In the genomic region with DNA sequence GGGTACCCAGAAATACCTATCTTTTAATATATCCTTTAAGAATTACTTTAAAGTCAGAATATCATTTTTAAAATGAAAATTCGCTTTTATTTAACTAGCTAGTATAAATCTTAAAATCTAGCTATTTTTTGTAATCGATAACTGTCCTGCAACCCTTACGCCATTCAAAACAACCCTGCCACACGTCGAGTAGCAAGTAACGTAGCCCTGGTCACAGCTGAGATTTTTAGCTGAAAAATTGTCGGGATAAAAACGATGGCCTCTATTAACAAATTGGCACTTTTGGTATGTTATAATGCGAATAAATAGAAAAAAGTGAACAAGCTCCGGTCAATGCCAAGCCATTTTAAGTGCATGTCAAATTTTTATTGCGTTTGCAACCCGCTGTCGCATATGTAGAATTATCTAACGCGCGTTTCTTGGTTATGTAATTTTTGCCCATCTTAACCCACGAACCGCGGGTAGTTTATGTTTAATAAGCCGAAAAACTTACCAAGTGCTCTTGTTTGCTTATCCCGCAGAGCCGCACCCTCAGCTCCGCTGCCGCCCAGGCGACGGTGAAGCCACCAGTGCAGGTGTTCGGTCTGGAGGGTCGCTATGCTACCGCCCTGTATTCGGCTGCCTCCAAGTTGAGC, we compare ENCODE assay signal across 1 fruit fly cellular context.
TF ChIP-seq lines count a peak whose summit lies in the region.

A gene (plus strand): TSS at position 186 of the 635 bp plus-strand sequence.

TF ChIP-seq in whole organism, embryonic, 481 proteins besides CTCF, POLR2A, EP300 and RAD21 (continued from another document and continues in another):
- TF ChIP-seq CG11723 (GFP tag; optimal IDR thresholded peaks at IDR 0.05; lab: Kevin White, UChicago) (no peak), trh (GFP tag; optimal IDR thresholded peaks at IDR 0.05; lab: Kevin White, UChicago) (no peak), Blimp-1 (GFP tag; optimal IDR thresholded peaks at IDR 0.05; lab: Kevin White, UChicago) (no peak), CG7786 (GFP tag; optimal IDR thresholded peaks at IDR 0.05; lab: Kevin White, UChicago) (no peak), YL-1 (GFP tag; optimal IDR thresholded peaks at IDR 0.05; lab: Kevin White, UChicago) (peak; percentile 97), fru (optimal IDR thresholded peaks at IDR 0.05; lab: Kevin White, UChicago) (no peak), Pdp1 (GFP tag; optimal IDR thresholded peaks at IDR 0.05; lab: Kevin White, UChicago) (peak in 1 of 2 experiments; percentile 99), MBD-R2 (GFP tag; IDR thresholded peaks at IDR 0.05; lab: Robert Waterston, UW) (peak; percentile 89), CG11560 (tag; IDR thresholded peaks at IDR 0.05; lab: Robert Waterston, UW) (no peak), Oaz (GFP tag; IDR thresholded peaks at IDR 0.05; lab: Robert Waterston, UW) (no peak), wdn (GFP tag; IDR thresholded peaks at IDR 0.05; lab: Robert Waterston, UW) (no peak), CG15073 (GFP tag; optimal IDR thresholded peaks at IDR 0.05; lab: Kevin White, UChicago) (no peak), Sry-β (GFP tag; optimal IDR thresholded peaks at IDR 0.05; lab: Kevin White, UChicago) (peak; percentile 86), Lpt (GFP tag; optimal IDR thresholded peaks at IDR 0.05; lab: Kevin White, UChicago) (no peak), unc-4 (GFP tag; IDR thresholded peaks at IDR 0.05; lab: Robert Waterston, UW; ENCODE audit: partially characterized antibody) (peak; percentile 20; the same call in 1 of the 2 replicates), nerfin-2 (GFP tag; IDR thresholded peaks at IDR 0.05; lab: Robert Waterston, UW; ENCODE audit: partially characterized antibody) (no peak), CG31388 (GFP tag; optimal IDR thresholded peaks at IDR 0.05; lab: Kevin White, UChicago) (no peak), stwl (tag; optimal IDR thresholded peaks at IDR 0.05; lab: Kevin White, UChicago) (peak; percentile 80), CG34376 (GFP tag; optimal IDR thresholded peaks at IDR 0.05; lab: Kevin White, UChicago) (peak; percentile 2), Doc3 (GFP tag; IDR thresholded peaks at IDR 0.05; lab: Robert Waterston, UW; ENCODE audit: partially characterized antibody) (no peak), prd (optimal IDR thresholded peaks at IDR 0.05; lab: Kevin White, UChicago) (no peak), prd (GFP tag; IDR thresholded peaks at IDR 0.05; lab: Robert Waterston, UW) (no peak), hth (optimal IDR thresholded peaks at IDR 0.05; lab: Kevin White, UChicago) (no peak), Aef1 (GFP tag; IDR thresholded peaks at IDR 0.05; lab: Robert Waterston, UW) (no peak), Bgb (GFP tag; IDR thresholded peaks at IDR 0.05; lab: Robert Waterston, UW; ENCODE audit: partially characterized antibody) (no peak), grn (GFP tag; optimal IDR thresholded peaks at IDR 0.05; lab: Kevin White, UChicago) (no peak), sens-2 (GFP tag; IDR thresholded peaks at IDR 0.05; lab: Robert Waterston, UW) (peak; percentile 71), CG34422 (GFP tag; IDR thresholded peaks at IDR 0.05; lab: Robert Waterston, UW) (peak; percentile 46; the same call in 1 of the 3 replicates), ase (GFP tag; IDR thresholded peaks at IDR 0.05; lab: Robert Waterston, UW) (no peak), CG17359 (tag; optimal IDR thresholded peaks at IDR 0.05; lab: Kevin White, UChicago) (no peak), hkb (optimal IDR thresholded peaks at IDR 0.05; lab: Kevin White, UChicago) (no peak), hkb (GFP tag; IDR thresholded peaks at IDR 0.05; lab: Robert Waterston, UW) (no peak), Mrtf (GFP tag; IDR thresholded peaks at IDR 0.05; lab: Robert Waterston, UW) (no peak), zen2 (GFP tag; IDR thresholded peaks at IDR 0.05; lab: Robert Waterston, UW; ENCODE audit: partially characterized antibody) (no peak), jumu (GFP tag; optimal IDR thresholded peaks at IDR 0.05; lab: Kevin White, UChicago) (no peak), CG31224 (GFP tag; IDR thresholded peaks at IDR 0.05; lab: Robert Waterston, UW) (no peak), CG14965 (GFP tag; optimal IDR thresholded peaks at IDR 0.05; lab: Kevin White, UChicago; ENCODE audit: borderline replicate concordance) (no peak), Dref (GFP tag; IDR thresholded peaks at IDR 0.05; lab: Robert Waterston, UW) (peak; percentile 85), nom (GFP tag; optimal IDR thresholded peaks at IDR 0.05; lab: Kevin White, UChicago) (no peak), CG4360 (GFP tag; IDR thresholded peaks at IDR 0.05; lab: Robert Waterston, UW) (no peak), gsb (GFP tag; IDR thresholded peaks at IDR 0.05; lab: Robert Waterston, UW) (no peak), sug (tag; optimal IDR thresholded peaks at IDR 0.05; lab: Kevin White, UChicago) (peak; percentile 64), croc (GFP tag; conservative IDR thresholded peaks at IDR 0.05; lab: Robert Waterston, UW) (no peak), CG33213 (GFP tag; optimal IDR thresholded peaks at IDR 0.05; lab: Kevin White, UChicago) (peak; percentile 35), CG6689 (GFP tag; IDR thresholded peaks at IDR 0.05; lab: Robert Waterston, UW) (no peak), Sry-δ (GFP tag; optimal IDR thresholded peaks at IDR 0.05; lab: Kevin White, UChicago) (peak; percentile 64), CG10654 (GFP tag; optimal IDR thresholded peaks at IDR 0.05; lab: Kevin White, UChicago) (no peak), CG3065 (GFP tag; optimal IDR thresholded peaks at IDR 0.05; lab: Kevin White, UChicago) (no peak), pho (GFP tag; optimal IDR thresholded peaks at IDR 0.05; lab: Kevin White, UChicago) (peak; percentile 11), Bteb2 (GFP tag; optimal IDR thresholded peaks at IDR 0.05; lab: Kevin White, UChicago) (no peak), Fer3 (tag; optimal IDR thresholded peaks at IDR 0.05; lab: Kevin White, UChicago) (peak; percentile 23), CoRest (tag; optimal IDR thresholded peaks at IDR 0.05; lab: Kevin White, UChicago) (no peak), knrl (GFP tag; IDR thresholded peaks at IDR 0.05; lab: Robert Waterston, UW; ENCODE audit: partially characterized antibody) (no peak), ftz-f1 (GFP tag; optimal IDR thresholded peaks at IDR 0.05; lab: Kevin White, UChicago) (peak; percentile 36), wek (GFP tag; optimal IDR thresholded peaks at IDR 0.05; lab: Kevin White, UChicago) (no peak), CG2889 (GFP tag; IDR thresholded peaks at IDR 0.05; lab: Robert Waterston, UW) (no peak), CG9817 (tag; optimal IDR thresholded peaks at IDR 0.05; lab: Kevin White, UChicago) (no peak), CG8359 (GFP tag; optimal IDR thresholded peaks at IDR 0.05; lab: Kevin White, UChicago; ENCODE audit: borderline replicate concordance) (no peak), crol (GFP tag; IDR thresholded peaks at IDR 0.05; lab: Robert Waterston, UW) (no peak), slou (GFP tag; optimal IDR thresholded peaks at IDR 0.05; lab: Kevin White, UChicago) (no peak), Doc2 (GFP tag; IDR thresholded peaks at IDR 0.05; lab: Robert Waterston, UW) (no peak), tll (GFP tag; optimal IDR thresholded peaks at IDR 0.05; lab: Kevin White, UChicago) (peak in 1 of 2 experiments; percentile 13), CG13296 (GFP tag; optimal IDR thresholded peaks at IDR 0.05; lab: Kevin White, UChicago) (peak; percentile 26), sob (GFP tag; IDR thresholded peaks at IDR 0.05; lab: Robert Waterston, UW) (no peak), CG4707 (GFP tag; optimal IDR thresholded peaks at IDR 0.05; lab: Kevin White, UChicago) (no peak), CG3847 (GFP tag; IDR thresholded peaks at IDR 0.05; lab: Robert Waterston, UW) (peak; percentile 17; the same call in 1 of the 2 replicates), tna (GFP tag; IDR thresholded peaks at IDR 0.05; lab: Robert Waterston, UW; ENCODE audit: partially characterized antibody) (no peak), maf-S (GFP tag; optimal IDR thresholded peaks at IDR 0.05; lab: Kevin White, UChicago) (no peak), Deaf1 (tag; optimal IDR thresholded peaks at IDR 0.05; lab: Kevin White, UChicago) (no peak), lbe (GFP tag; optimal IDR thresholded peaks at IDR 0.05; lab: Kevin White, UChicago) (peak; percentile 0), Gsc (GFP tag; IDR thresholded peaks at IDR 0.05; lab: Robert Waterston, UW) (no peak), Hsf (GFP tag; optimal IDR thresholded peaks at IDR 0.05; lab: Kevin White, UChicago) (peak; percentile 14), B-H2 (GFP tag; optimal IDR thresholded peaks at IDR 0.05; lab: Kevin White, UChicago) (peak; percentile 57), CG8924 (tag; optimal IDR thresholded peaks at IDR 0.05; lab: Kevin White, UChicago) (peak; percentile 18), CG13775 (GFP tag; optimal IDR thresholded peaks at IDR 0.05; lab: Kevin White, UChicago) (no peak), CG13123 (GFP tag; optimal IDR thresholded peaks at IDR 0.05; lab: Kevin White, UChicago) (no peak), CG1647 (GFP tag; optimal IDR thresholded peaks at IDR 0.05; lab: Kevin White, UChicago) (no peak), vnd (GFP tag; IDR thresholded peaks at IDR 0.05; lab: Robert Waterston, UW; ENCODE audit: partially characterized antibody) (0 out of 3 replicates have a peak, but pooled peaks have one; percentile 32), CG12391 (tag; optimal IDR thresholded peaks at IDR 0.05; lab: Kevin White, UChicago) (peak; percentile 62), her (GFP tag; optimal IDR thresholded peaks at IDR 0.05; lab: Kevin White, UChicago) (no peak), CG10209 (GFP tag; optimal IDR thresholded peaks at IDR 0.05; lab: Kevin White, UChicago) (no peak), aop (GFP tag; IDR thresholded peaks at IDR 0.05; lab: Robert Waterston, UW) (no peak), oc (tag; optimal IDR thresholded peaks at IDR 0.05; lab: Kevin White, UChicago) (no peak), Neu2 (GFP tag; optimal IDR thresholded peaks at IDR 0.05; lab: Kevin White, UChicago; ENCODE audit: borderline replicate concordance) (no peak), CG15696 (tag; optimal IDR thresholded peaks at IDR 0.05; lab: Kevin White, UChicago) (no peak), Spps (tag; optimal IDR thresholded peaks at IDR 0.05; lab: Kevin White, UChicago) (no peak), CG6654 (GFP tag; optimal IDR thresholded peaks at IDR 0.05; lab: Kevin White, UChicago) (no peak), CG9727 (GFP tag; optimal IDR thresholded peaks at IDR 0.05; lab: Kevin White, UChicago) (no peak), CG3163 (GFP tag; optimal IDR thresholded peaks at IDR 0.05; lab: Kevin White, UChicago) (no peak), hb (GFP tag; IDR thresholded peaks at IDR 0.05; lab: Robert Waterston, UW; ENCODE audit: partially characterized antibody) (no peak), D (optimal IDR thresholded peaks at IDR 0.05; lab: Kevin White, UChicago) (no peak), D (GFP tag; optimal IDR thresholded peaks at IDR 0.05; lab: Kevin White, UChicago) (no peak), br (optimal IDR thresholded peaks at IDR 0.05; lab: Kevin White, UChicago) (no peak), NC2β (GFP tag; optimal IDR thresholded peaks at IDR 0.05; lab: Kevin White, UChicago) (no peak), Xbp1 (GFP tag; optimal IDR thresholded peaks at IDR 0.05; lab: Kevin White, UChicago) (peak; percentile 35), CG6813 (GFP tag; optimal IDR thresholded peaks at IDR 0.05; lab: Kevin White, UChicago) (no peak), CG11456 (GFP tag; IDR thresholded peaks at IDR 0.05; lab: Robert Waterston, UW) (no peak), Scr (GFP tag; IDR thresholded peaks at IDR 0.05; lab: Robert Waterston, UW; ENCODE audit: partially characterized antibody) (no peak; the same call in 1 of the 2 replicates), CG10366 (GFP tag; IDR thresholded peaks at IDR 0.05; lab: Robert Waterston, UW) (no peak), C15 (GFP tag; IDR thresholded peaks at IDR 0.05; lab: Robert Waterston, UW) (no peak), CG10267 (tag; optimal IDR thresholded peaks at IDR 0.05; lab: Kevin White, UChicago) (peak; percentile 75), dati (GFP tag; IDR thresholded peaks at IDR 0.05; lab: Robert Waterston, UW) (no peak), CG4617 (GFP tag; optimal IDR thresholded peaks at IDR 0.05; lab: Kevin White, UChicago; ENCODE audit: borderline replicate concordance) (peak; percentile 69), gro (GFP tag; optimal IDR thresholded peaks at IDR 0.05; lab: Kevin White, UChicago) (peak; percentile 51), Vsx1 (GFP tag; optimal IDR thresholded peaks at IDR 0.05; lab: Kevin White, UChicago) (no peak), scrt (GFP tag; optimal IDR thresholded peaks at IDR 0.05; lab: Kevin White, UChicago) (no peak), abd-A (tag; optimal IDR thresholded peaks at IDR 0.05; lab: Kevin White, UChicago) (no peak), Ssrp (tag; optimal IDR thresholded peaks at IDR 0.05; lab: Kevin White, UChicago) (no peak), Dbx (GFP tag; IDR thresholded peaks at IDR 0.05; lab: Robert Waterston, UW) (no peak), NK7.1 (GFP tag; optimal IDR thresholded peaks at IDR 0.05; lab: Kevin White, UChicago) (no peak), crc (GFP tag; optimal IDR thresholded peaks at IDR 0.05; lab: Kevin White, UChicago) (no peak), salm (tag; optimal IDR thresholded peaks at IDR 0.05; lab: Kevin White, UChicago) (no peak), sens (GFP tag; lab: Kevin White, UChicago) (peak; percentile 98), Meics (GFP tag; optimal IDR thresholded peaks at IDR 0.05; lab: Kevin White, UChicago) (no peak), CG12942 (GFP tag; optimal IDR thresholded peaks at IDR 0.05; lab: Kevin White, UChicago) (no peak), CG30431 (GFP tag; optimal IDR thresholded peaks at IDR 0.05; lab: Kevin White, UChicago) (no peak), Fer2 (tag; optimal IDR thresholded peaks at IDR 0.05; lab: Kevin White, UChicago) (no peak), Antp (GFP tag; optimal IDR thresholded peaks at IDR 0.05; lab: Kevin White, UChicago) (no peak), ac (GFP tag; optimal IDR thresholded peaks at IDR 0.05; lab: Kevin White, UChicago) (no peak), twi (tag; optimal IDR thresholded peaks at IDR 0.05; lab: Kevin White, UChicago) (no peak), pros (GFP tag; optimal IDR thresholded peaks at IDR 0.05; lab: Kevin White, UChicago) (no peak), CG7271 (tag; optimal IDR thresholded peaks at IDR 0.05; lab: Kevin White, UChicago) (peak; percentile 12), Trl (optimal IDR thresholded peaks at IDR 0.05; lab: Kevin White, UChicago) (no peak), Trl (GFP tag; optimal IDR thresholded peaks at IDR 0.05; lab: Kevin White, UChicago) (no peak), CG18011 (GFP tag; optimal IDR thresholded peaks at IDR 0.05; lab: Kevin White, UChicago) (no peak), eve (GFP tag; optimal IDR thresholded peaks at IDR 0.05; lab: Kevin White, UChicago) (no peak), E2f1 (GFP tag; IDR thresholded peaks at IDR 0.05; lab: Robert Waterston, UW) (no peak), kni (GFP tag; optimal IDR thresholded peaks at IDR 0.05; lab: Kevin White, UChicago) (no peak)
